Fruit fly (Drosophila melanogaster) whole organism, pupa: ENCODE results near the gene Desat2.

Experiments
- CG4496 ChIP-seq: fragments of 200-800 bp; sonication (Bioruptor generic); IDR thresholded peaks from 3 replicates; pipeline ENCODE4 v1.3.6; 2022; ENCODE audit warnings: missing biosample characterization, missing genetic modification characterization
- Pif1B ChIP-seq: fragments of 200-800 bp; sonication (Bioruptor generic); optimal IDR thresholded peaks from 3 replicates; lab custom pipeline; 2016; ENCODE audit warnings: missing biosample characterization, missing genetic modification characterization

dm6 chr3R:12439401-12440143 lies 3.5 kb downstream of the Desat2 start, which contains the start of gene Desat1:
- TF ChIP-seq Pif1B (GFP tag; lab: Kevin White, UChicago) (no peak), CG4496 (no peak)
